Worm (Caenorhabditis elegans): ENCODE data around the gene ubc-23.

ubc-23 gene

DNA sequence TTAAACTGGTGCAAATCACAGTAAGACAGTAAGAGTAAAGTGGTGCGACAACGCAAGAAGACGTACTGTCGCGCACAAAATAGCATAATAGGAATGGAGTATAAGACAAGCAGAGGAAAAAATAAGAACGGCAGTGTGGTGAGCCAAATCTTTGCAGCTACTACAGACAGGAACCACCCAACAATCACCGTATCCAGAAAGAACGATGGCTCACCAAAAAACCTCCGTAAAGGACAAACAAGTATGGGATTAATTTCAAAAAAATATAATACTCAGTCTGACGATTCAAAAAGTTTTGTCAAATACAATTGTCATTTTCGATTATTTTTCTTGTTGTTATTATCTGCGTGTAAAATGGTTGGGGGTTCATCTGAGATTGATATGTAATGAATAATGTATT, 10.3 kb downstream of the ubc-23 start:
- TF ChIP-seq hsf-1 (GFP tag; IDR thresholded peaks at IDR 0.05) (no peak), F39B2.1 (GFP tag; IDR thresholded peaks at IDR 0.05) (no peak), lin-26 (GFP tag; IDR thresholded peaks at IDR 0.05) (no peak), K11D2.4 (GFP tag; IDR thresholded peaks at IDR 0.05) (no peak), snpc-3.4 (tag; optimal IDR thresholded peaks at IDR 0.05) (no peak), atf-7 (tag; optimal IDR thresholded peaks at IDR 0.05) (no peak), mcd-1 (GFP tag; IDR thresholded peaks at IDR 0.05) (no peak), nfyb-1 (GFP tag; IDR thresholded peaks at IDR 0.05) (no peak), sdz-38 (tag; optimal IDR thresholded peaks at IDR 0.05) (no peak)

DNA sequence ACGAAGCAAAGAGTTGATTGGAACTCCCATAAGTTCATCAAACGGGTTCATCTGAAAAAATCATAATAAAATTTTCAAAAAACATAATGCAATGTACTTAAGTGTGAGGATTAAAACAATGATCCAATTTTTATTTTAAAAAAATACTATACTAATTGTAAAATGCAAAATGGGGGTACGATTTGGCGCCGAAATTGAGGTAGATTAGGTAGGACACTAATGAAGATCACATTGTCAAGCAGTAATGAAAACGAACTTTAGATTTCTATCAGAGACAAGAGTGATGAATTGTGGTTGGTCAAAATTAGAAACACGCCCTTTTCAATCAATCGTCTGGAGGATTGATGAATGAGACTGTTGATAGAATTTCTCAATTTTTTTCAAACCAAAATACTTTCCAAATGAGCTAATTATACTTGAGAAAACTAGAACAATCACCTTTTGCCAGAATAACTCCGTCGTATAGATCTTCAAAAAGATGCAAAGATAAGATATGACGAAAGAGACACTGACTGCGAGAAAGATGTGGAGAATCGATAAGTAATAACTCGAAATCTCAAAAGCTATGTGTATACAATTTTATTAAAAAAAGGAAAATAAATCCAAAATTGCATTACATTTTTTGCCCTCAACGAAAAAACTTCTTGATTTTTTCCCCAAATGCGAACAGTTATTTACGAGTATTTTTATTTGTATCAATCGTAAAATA, 14.0 kb downstream of the ubc-23 start, which contains the start of gene C06E2.5:
TSS of gene C06E2.5 (minus strand) at position 51 of the 709 bp plus-strand sequence.
- no peak for TF ChIP-seq mcd-1 (GFP tag; IDR thresholded peaks at IDR 0.05)
- TF ChIP-seq ets-4 (GFP tag; optimal IDR thresholded peaks at IDR 0.05) = no peak
- no peak for TF ChIP-seq nfyb-1 (GFP tag; IDR thresholded peaks at IDR 0.05)
- no peak for TF ChIP-seq ceh-40 (GFP tag; IDR thresholded peaks at IDR 0.05)
- no peak for TF ChIP-seq aptf-2 (GFP tag; conservative IDR thresholded peaks at IDR 0.05)
- TF ChIP-seq efl-1 (GFP tag; optimal IDR thresholded peaks at IDR 0.05) = no peak
- no peak for TF ChIP-seq nhr-90 (tag; optimal IDR thresholded peaks at IDR 0.05)
- TF ChIP-seq B0336.3 (GFP tag; IDR thresholded peaks at IDR 0.05) = no peak
- no peak for TF ChIP-seq B0261.1 (tag; optimal IDR thresholded peaks at IDR 0.05)
- no peak for TF ChIP-seq chd-7 (tag; optimal IDR thresholded peaks at IDR 0.05)
- TF ChIP-seq ztf-28 (GFP tag; IDR thresholded peaks at IDR 0.05) = no peak

- TF ChIP-seq sea-2 (GFP tag; IDR thresholded peaks at IDR 0.05) = no peak
- TF ChIP-seq atf-7 (tag; optimal IDR thresholded peaks at IDR 0.05) = no peak
- no peak for TF ChIP-seq snpc-1.1 (tag; optimal IDR thresholded peaks at IDR 0.05; ENCODE audit: insufficient read depth)
- TF ChIP-seq hlh-12 (tag; optimal IDR thresholded peaks at IDR 0.05) = no peak
- no peak for TF ChIP-seq hmg-20 (GFP tag; IDR thresholded peaks at IDR 0.05)
- TF ChIP-seq F22D6.2 (tag; optimal IDR thresholded peaks at IDR 0.05) = no peak
- no peak for TF ChIP-seq madf-10 (tag; optimal IDR thresholded peaks at IDR 0.05)
- no peak for TF ChIP-seq B0261.1 (tag; optimal IDR thresholded peaks at IDR 0.05)
- TF ChIP-seq dox-1 (GFP tag; IDR thresholded peaks at IDR 0.05) = no peak
- TF ChIP-seq F57C9.4 (tag; optimal IDR thresholded peaks at IDR 0.05) = no peak
- no peak for TF ChIP-seq Y53G8AR.9 (GFP tag; conservative IDR thresholded peaks at IDR 0.05)
- TF ChIP-seq xnd-1 (tag; optimal IDR thresholded peaks at IDR 0.05) = no peak
These were observed 15.4 kb downstream of the ubc-23 start for ce11 chrX:8859538-8859937.

- TF ChIP-seq ztf-6 (GFP tag; IDR thresholded peaks at IDR 0.05) = no peak
- TF ChIP-seq die-1 (tag; optimal IDR thresholded peaks at IDR 0.05) = no peak
- no peak for TF ChIP-seq ceh-58 (GFP tag; IDR thresholded peaks at IDR 0.05)
- TF ChIP-seq cebp-1 (GFP tag; IDR thresholded peaks at IDR 0.05) = no peak
- no peak for TF ChIP-seq cebp-1 (tag; optimal IDR thresholded peaks at IDR 0.05)
- TF ChIP-seq madf-8 (GFP tag; conservative IDR thresholded peaks at IDR 0.05) = no peak
- no peak for TF ChIP-seq ccch-3 (GFP tag; optimal IDR thresholded peaks at IDR 0.05)
- TF ChIP-seq lin-54 (GFP tag; optimal IDR thresholded peaks at IDR 0.05) = no peak
- no peak for TF ChIP-seq F23B12.7 (tag; optimal IDR thresholded peaks at IDR 0.05; ENCODE audit: insufficient read depth)
- TF ChIP-seq let-607 (tag; optimal IDR thresholded peaks at IDR 0.05) = no peak
- TF ChIP-seq mxl-1 (tag; optimal IDR thresholded peaks at IDR 0.05) = no peak
- no peak for TF ChIP-seq sptf-2 (GFP tag; optimal IDR thresholded peaks at IDR 0.05)
- no peak for TF ChIP-seq aptf-3 (GFP tag; IDR thresholded peaks at IDR 0.05)
- TF ChIP-seq attf-3 (GFP tag; conservative IDR thresholded peaks at IDR 0.05) = no peak
- no peak for TF ChIP-seq hlh-12 (tag; optimal IDR thresholded peaks at IDR 0.05)
- no peak for TF ChIP-seq B0035.1 (tag; optimal IDR thresholded peaks at IDR 0.05)
- no peak for TF ChIP-seq somi-1 (GFP tag; optimal IDR thresholded peaks at IDR 0.05)
These were observed 16.9 kb downstream of the ubc-23 start, which contains the start of gene C06E2.9 for ce11 chrX:8860958-8861357. Gene C06E2.9 (plus strand): TSS chrX:8861258.

Data from whole organism, young adult.